Worm (Caenorhabditis elegans) whole organism, L1 larva: ENCODE measurements around the gene vit-4.

Experiments
- blmp-1 ChIP-seq: fragments of 150-350 bp; optimal IDR thresholded peaks from 2 replicates; lab custom pipeline; 2014; ENCODE audit warnings: missing biosample characterization, missing genetic modification characterization
- ceh-88 ChIP-seq: fragments of 200-800 bp; sonication (Bioruptor generic); IDR thresholded peaks from 2 replicates; pipeline ENCODE4 v1.3.6; 2022; ENCODE audit warnings: missing genetic modification characterization, missing compliant biosample characterization
- efl-3 ChIP-seq: fragments of 200-800 bp; sonication (Bioruptor generic); optimal IDR thresholded peaks from 2 replicates; lab custom pipeline; 2018; ENCODE audit warnings: mild to moderate bottlenecking, missing genetic modification characterization, missing compliant biosample characterization
- elt-2 ChIP-seq: sonication (generic microtip); optimal IDR thresholded peaks from 2 replicates; lab custom pipeline; 2016; ENCODE audit warnings: missing genetic modification characterization, mild to moderate bottlenecking, inconsistent platforms, missing compliant biosample characterization, missing genetic modification reagents
- jun-1 ChIP-seq: fragments of 150-350 bp; optimal IDR thresholded peaks from 2 replicates; lab custom pipeline; 2014; ENCODE audit warnings: missing biosample characterization, missing genetic modification reagents, missing genetic modification characterization
- nhr-12 ChIP-seq: sonication (generic microtip); optimal IDR thresholded peaks from 2 replicates; lab custom pipeline; 2017; ENCODE audit warnings: missing biosample characterization, missing genetic modification characterization
- pag-3 ChIP-seq: sonication (generic microtip); optimal IDR thresholded peaks from 2 replicates; lab custom pipeline; 2017; ENCODE audit warnings: missing genetic modification characterization, mild to moderate bottlenecking, missing compliant biosample characterization, antibody characterized with exemption, borderline replicate concordance; ENCODE audit not compliant: insufficient read depth
- tbx-2 ChIP-seq: sonication (generic microtip); optimal IDR thresholded peaks from 2 replicates; lab custom pipeline; 2016; ENCODE audit warnings: missing genetic modification characterization, missing compliant biosample characterization

DNA sequence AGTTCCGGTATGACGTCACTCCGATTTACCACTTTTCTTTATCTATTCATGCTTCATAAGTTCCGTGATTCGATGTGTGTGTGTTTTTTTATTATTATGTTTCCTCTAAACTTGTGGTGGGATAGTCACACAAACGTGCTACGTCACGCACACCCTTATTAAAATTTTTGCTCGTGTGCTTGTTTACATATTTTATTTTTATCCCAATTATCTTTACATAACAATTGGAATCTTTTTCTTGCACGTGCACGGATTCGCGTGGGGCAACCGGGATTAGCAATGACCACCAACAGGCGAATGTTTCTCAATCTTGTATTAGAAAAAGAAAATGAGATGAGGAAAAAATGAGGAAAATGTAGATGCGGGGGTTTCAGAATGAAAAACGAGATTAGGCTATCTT, 26.7 kb upstream of the vit-4 start:
- TF ChIP-seq elt-2 (tag; lab: Kevin White, UChicago) (no peak), ceh-88 (GFP tag; lab: Robert Waterston, UW) (no peak), pag-3 (tag; lab: Kevin White, UChicago) (no peak), nhr-12 (tag; lab: Kevin White, UChicago) (no peak), tbx-2 (tag; lab: Kevin White, UChicago) (no peak), jun-1 (tag; lab: Kevin White, UChicago) (no peak), efl-3 (GFP tag; lab: Kevin White, UChicago) (no peak), blmp-1 (tag; lab: Kevin White, UChicago) (no peak)
